Fruit fly (Drosophila melanogaster) whole organism, pupa: Measurements from ENCODE around the gene CG31780.
"Not testable (repeated sequence)": the region's sequence is repeated elsewhere in the genome, so short reads cannot be mapped to it uniquely, and the experiment has no call there.

Experiments
- CG10348 ChIP-seq: fragments of 200-800 bp; sonication (Bioruptor generic); IDR thresholded peaks from 2 replicates; pipeline ENCODE4 v1.3.6; 2022; ENCODE audit warnings: missing biosample characterization, missing genetic modification characterization
- CG12605 ChIP-seq: fragments of 200-800 bp; sonication (Bioruptor generic); IDR thresholded peaks from 2 replicates; pipeline ENCODE4 v1.3.6; 2022; ENCODE audit warnings: missing biosample characterization, missing genetic modification characterization
- CG13204 ChIP-seq: fragments of 200-800 bp; sonication (Bioruptor generic); optimal IDR thresholded peaks from 2 replicates; lab custom pipeline; 2018; ENCODE audit warnings: missing biosample characterization, mild to moderate bottlenecking, missing genetic modification characterization, moderate library complexity
- CG14655 ChIP-seq: fragments of 200-800 bp; sonication (Bioruptor generic); optimal IDR thresholded peaks from 3 replicates; lab custom pipeline; 2017; ENCODE audit warnings: mild to moderate bottlenecking, missing biosample characterization, missing genetic modification reagents, missing genetic modification characterization
- CG15710 ChIP-seq: fragments of 200-800 bp; sonication (Bioruptor generic); optimal IDR thresholded peaks from 2 replicates; lab custom pipeline; 2018; ENCODE audit warnings: missing biosample characterization, mild to moderate bottlenecking, missing genetic modification characterization, moderate library complexity
- CG17806 ChIP-seq: fragments of 200-800 bp; sonication (Bioruptor generic); optimal IDR thresholded peaks from 2 replicates; lab custom pipeline; 2018; ENCODE audit warnings: missing biosample characterization, mild to moderate bottlenecking, missing genetic modification characterization, moderate library complexity
- CG32121 ChIP-seq: fragments of 200-800 bp; sonication (Bioruptor generic); IDR thresholded peaks from 2 replicates; pipeline ENCODE4 v1.3.6; 2022; ENCODE audit warnings: missing biosample characterization, missing genetic modification characterization
- CG34367 ChIP-seq: fragments of 200-800 bp; sonication (Bioruptor generic); optimal IDR thresholded peaks from 2 replicates; lab custom pipeline; 2018; ENCODE audit warnings: missing biosample characterization, mild to moderate bottlenecking, missing genetic modification characterization
- CG4496 ChIP-seq: fragments of 200-800 bp; sonication (Bioruptor generic); IDR thresholded peaks from 3 replicates; pipeline ENCODE4 v1.3.6; 2022; ENCODE audit warnings: missing biosample characterization, missing genetic modification characterization
- CG8159 ChIP-seq: fragments of 200-800 bp; sonication (Bioruptor generic); optimal IDR thresholded peaks from 3 replicates; lab custom pipeline; 2018; ENCODE audit warnings: missing biosample characterization, mild to moderate bottlenecking, missing genetic modification characterization, moderate library complexity
- CG8301 ChIP-seq: fragments of 200-800 bp; sonication (Bioruptor generic); optimal IDR thresholded peaks from 2 replicates; lab custom pipeline; 2018; ENCODE audit warnings: missing biosample characterization, mild to moderate bottlenecking, missing genetic modification characterization
- CG9948 ChIP-seq: fragments of 200-800 bp; sonication (Bioruptor generic); optimal IDR thresholded peaks from 2 replicates; lab custom pipeline; 2018; ENCODE audit warnings: missing biosample characterization, mild to moderate bottlenecking, missing genetic modification characterization, moderate library complexity
- D1 ChIP-seq: fragments of 200-800 bp; sonication (Bioruptor generic); optimal IDR thresholded peaks from 2 replicates; lab custom pipeline; 2018; ENCODE audit warnings: missing biosample characterization, mild to moderate bottlenecking, missing genetic modification characterization, moderate library complexity
- EcR ChIP-seq: fragments of 200-800 bp; sonication (Bioruptor generic); optimal IDR thresholded peaks from 3 replicates; lab custom pipeline; 2019; ENCODE audit warnings: missing biosample characterization, missing genetic modification characterization, mild to moderate bottlenecking, moderate library complexity, missing genetic modification reagents
- Ets98B ChIP-seq: fragments of 200-800 bp; sonication (Bioruptor generic); IDR thresholded peaks from 2 replicates; pipeline ENCODE4 v1.3.6; 2022; ENCODE audit warnings: missing biosample characterization, missing genetic modification characterization
- Pif1A ChIP-seq: fragments of 200-800 bp; sonication (Bioruptor generic); optimal IDR thresholded peaks from 3 replicates; lab custom pipeline; 2016; ENCODE audit warnings: missing biosample characterization, missing genetic modification characterization
- Pif1B ChIP-seq: fragments of 200-800 bp; sonication (Bioruptor generic); optimal IDR thresholded peaks from 3 replicates; lab custom pipeline; 2016; ENCODE audit warnings: missing biosample characterization, missing genetic modification characterization
- Snoo ChIP-seq: fragments of 200-800 bp; sonication (Bioruptor generic); optimal IDR thresholded peaks from 3 replicates; lab custom pipeline; 2017; ENCODE audit warnings: missing biosample characterization, mild to moderate bottlenecking, missing genetic modification characterization, inconsistent platforms
- fd96Ca ChIP-seq: fragments of 200-800 bp; sonication (Bioruptor generic); IDR thresholded peaks from 3 replicates; pipeline ENCODE4 v1.3.6; 2022; ENCODE audit warnings: missing biosample characterization, missing genetic modification characterization
- gl ChIP-seq: fragments of 200-800 bp; sonication (Bioruptor generic); optimal IDR thresholded peaks from 2 replicates; lab custom pipeline; 2018; ENCODE audit warnings: missing biosample characterization, mild to moderate bottlenecking, missing genetic modification characterization
- rn ChIP-seq: fragments of 200-800 bp; sonication (Bioruptor generic); IDR thresholded peaks from 2 replicates; pipeline ENCODE4 v1.3.6; 2022; ENCODE audit warnings: missing biosample characterization, missing genetic modification characterization

Gene CG31780

dm6 chr2L:15695738-15696137, at the start of gene CG31780:
Gene CG31780, plus strand, starts transcription at chr2L:15696038.
- TF ChIP-seq EcR (GFP tag; lab: Kevin White, UChicago); fd96Ca (GFP tag; lab: Robert Waterston, UW); Pif1B (GFP tag; lab: Kevin White, UChicago): not testable (repeated sequence)

dm6 chr2L:15659374-15659773, 36.5 kb upstream of the CG31780 start, which contains the start of gene CG44141:
Gene CG44141, minus strand, starts transcription at chr2L:15659474.
- not testable (repeated sequence) for TF ChIP-seq CG32121 (GFP tag; lab: Robert Waterston, UW); CG10348 (GFP tag; lab: Robert Waterston, UW); CG15710 (tag; lab: Kevin White, UChicago)

dm6 chr2L:15660741-15661140, 35.1 kb upstream of the CG31780 start, which contains the start of gene CG18477:
Gene CG18477, plus strand, starts transcription at chr2L:15661041.
- TF ChIP-seq rn (GFP tag; lab: Robert Waterston, UW); CG32121 (GFP tag; lab: Robert Waterston, UW); CG34367: not testable (repeated sequence)

- TF ChIP-seq CG15710 (tag; lab: Kevin White, UChicago); rn (GFP tag; lab: Robert Waterston, UW); fd96Ca (GFP tag; lab: Robert Waterston, UW): not testable (repeated sequence)
Measured at dm6 chr2L:15669874-15670273, 26.0 kb upstream of the CG31780 start, which contains the start of gene CG18478. Gene CG18478, plus strand, starts transcription at chr2L:15670174.

- TF ChIP-seq D1 (tag; lab: Kevin White, UChicago); CG15710 (tag; lab: Kevin White, UChicago); CG12605 (GFP tag; lab: Robert Waterston, UW): not testable (repeated sequence)
Measured at dm6 chr2L:15676002-15676401, 19.8 kb upstream of the CG31780 start, which contains the start of gene CG43923. Gene CG43923, minus strand, starts transcription at chr2L:15676102.

dm6 chr2L:15694371-15694770, 1.5 kb upstream of the CG31780 start, which contains the start of gene CG44140:
Gene CG44140, minus strand, starts transcription at chr2L:15694471.
- TF ChIP-seq CG17806 (tag; lab: Kevin White, UChicago); CG9948; CG8301 (tag; lab: Kevin White, UChicago): not testable (repeated sequence)

- not testable (repeated sequence) for TF ChIP-seq CG12605, CG10348, CG4496 (GFP tag; lab: Robert Waterston, UW)
Measured at dm6 chr2L:15704871-15705270, 9.0 kb downstream of the CG31780 start, which contains the start of gene CG31827. Gene CG31827, plus strand, starts transcription at chr2L:15705171.

dm6 chr2L:15710999-15711398, 15.2 kb downstream of the CG31780 start, which contains the start of gene CG43924:
Gene CG43924, minus strand, starts transcription at chr2L:15711099.
- TF ChIP-seq Snoo (tag; lab: Kevin White, UChicago); CG14655; Pif1B (GFP tag; lab: Kevin White, UChicago): not testable (repeated sequence)

- not testable (repeated sequence) for TF ChIP-seq CG9948; CG4496 (GFP tag; lab: Robert Waterston, UW); CG13204 (GFP tag; lab: Kevin White, UChicago)
- TF ChIP-seq, all 21 proteins: peak for 0; not testable (repeated sequence) for 21
Measured at dm6 chr2L:15718172-15718571, 22.3 kb downstream of the CG31780 start, which contains the start of gene stol. Gene stol, minus strand, starts transcription at chr2L:15718272.

dm6 chr2L:15731687-15732086, 35.8 kb downstream of the CG31780 start:
- TF ChIP-seq CG34367 (no peak), CG13204 (GFP tag; lab: Kevin White, UChicago) (no peak), rn (GFP tag; lab: Robert Waterston, UW) (no peak), gl (no peak), CG8159 (tag; lab: Kevin White, UChicago) (no peak), CG15710 (tag; lab: Kevin White, UChicago) (no peak), Snoo (tag; lab: Kevin White, UChicago) (no peak), Pif1B (GFP tag; lab: Kevin White, UChicago) (no peak), CG9948 (no peak), CG4496 (GFP tag; lab: Robert Waterston, UW) (no peak), CG12605 (GFP tag; lab: Robert Waterston, UW) (no peak), EcR (GFP tag; lab: Kevin White, UChicago) (no peak), CG17806 (tag; lab: Kevin White, UChicago) (no peak), CG32121 (GFP tag; lab: Robert Waterston, UW) (no peak), Ets98B (GFP tag; lab: Robert Waterston, UW) (no peak), fd96Ca (GFP tag; lab: Robert Waterston, UW) (no peak), CG8301 (tag; lab: Kevin White, UChicago) (no peak), Pif1A (GFP tag; lab: Kevin White, UChicago) (no peak), D1 (tag; lab: Kevin White, UChicago) (no peak), CG14655 (no peak)
